Worm (Caenorhabditis elegans): ENCODE data around the gene pat-2.

pat-2 gene

ce11 chrIII:8867922-8868655 is 49.4 kb downstream of the pat-2 start:
- no peak for TF ChIP-seq attf-6 (GFP tag; IDR thresholded peaks at IDR 0.05)
- peak; percentile 12 for TF ChIP-seq F23B12.7 (tag; optimal IDR thresholded peaks at IDR 0.05; ENCODE audit: insufficient read depth)
- peak; percentile 39 for TF ChIP-seq attf-5 (GFP tag; optimal IDR thresholded peaks at IDR 0.05)
- TF ChIP-seq zim-3 (tag; optimal IDR thresholded peaks at IDR 0.05): peak; percentile 75
- TF ChIP-seq snpc-1.3 (tag; optimal IDR thresholded peaks at IDR 0.05; ENCODE audit: insufficient read depth): no peak
- peak in 1 of 2 experiments; percentile 21 for TF ChIP-seq let-607 (tag; optimal IDR thresholded peaks at IDR 0.05)
- TF ChIP-seq tbp1 (GFP tag; optimal IDR thresholded peaks at IDR 0.05): peak; percentile 46
- no peak for TF ChIP-seq F52B5.7 (tag; optimal IDR thresholded peaks at IDR 0.05)
- TF ChIP-seq F55B11.4 (tag; optimal IDR thresholded peaks at IDR 0.05; ENCODE audit: borderline replicate concordance, insufficient read depth): no peak
- TF ChIP-seq mes-4 (tag; optimal IDR thresholded peaks at IDR 0.05): no peak
- TF ChIP-seq lin-40 (tag; optimal IDR thresholded peaks at IDR 0.05): peak; percentile 40
- TF ChIP-seq Y56A3A.18 (GFP tag; IDR thresholded peaks at IDR 0.05): peak; percentile 56; the same call in 1 of the 2 replicates
- TF ChIP-seq madf-3 (GFP tag; IDR thresholded peaks at IDR 0.05): no peak
- TF ChIP-seq lsl-1 (GFP tag; optimal IDR thresholded peaks at IDR 0.05): no peak
- TF ChIP-seq repo-1 (tag; optimal IDR thresholded peaks at IDR 0.05): no peak
- peak; percentile 31 for TF ChIP-seq unc-62 (GFP tag; optimal IDR thresholded peaks at IDR 0.05)
- no peak for TF ChIP-seq chd-7 (tag; optimal IDR thresholded peaks at IDR 0.05)
- TF ChIP-seq madf-8 (GFP tag; conservative IDR thresholded peaks at IDR 0.05): no peak
- TF ChIP-seq ztf-3 (GFP tag; optimal IDR thresholded peaks at IDR 0.05): no peak
- TF ChIP-seq lsy-27 (tag; optimal IDR thresholded peaks at IDR 0.05; ENCODE audit: borderline replicate concordance, insufficient read depth): no peak
- 0 out of 2 replicates have a peak, but pooled peaks have one; percentile 46 for TF ChIP-seq aptf-2 (GFP tag; conservative IDR thresholded peaks at IDR 0.05)
- no peak for TF ChIP-seq C06A6.2 (GFP tag; conservative IDR thresholded peaks at IDR 0.05)
- peak; percentile 90 for TF ChIP-seq nhr-80 (tag; optimal IDR thresholded peaks at IDR 0.05)
- no peak for TF ChIP-seq lin-35 (GFP tag; optimal IDR thresholded peaks at IDR 0.05)
- TF ChIP-seq cebp-1 (GFP tag; IDR thresholded peaks at IDR 0.05): peak; percentile 96
- peak; percentile 97 for TF ChIP-seq cebp-1 (tag; optimal IDR thresholded peaks at IDR 0.05)
- no peak for TF ChIP-seq zfh-2 (GFP tag; conservative IDR thresholded peaks at IDR 0.05)
- no peak for TF ChIP-seq ztf-26 (tag; optimal IDR thresholded peaks at IDR 0.05)
- no peak for TF ChIP-seq ztf-18 (tag; optimal IDR thresholded peaks at IDR 0.05)
- TF ChIP-seq snpc-4 (GFP tag; optimal IDR thresholded peaks at IDR 0.05): no peak
- TF ChIP-seq snpc-4 (tag; optimal IDR thresholded peaks at IDR 0.05): peak in 1 of 4 experiments; percentile 15

DNA sequence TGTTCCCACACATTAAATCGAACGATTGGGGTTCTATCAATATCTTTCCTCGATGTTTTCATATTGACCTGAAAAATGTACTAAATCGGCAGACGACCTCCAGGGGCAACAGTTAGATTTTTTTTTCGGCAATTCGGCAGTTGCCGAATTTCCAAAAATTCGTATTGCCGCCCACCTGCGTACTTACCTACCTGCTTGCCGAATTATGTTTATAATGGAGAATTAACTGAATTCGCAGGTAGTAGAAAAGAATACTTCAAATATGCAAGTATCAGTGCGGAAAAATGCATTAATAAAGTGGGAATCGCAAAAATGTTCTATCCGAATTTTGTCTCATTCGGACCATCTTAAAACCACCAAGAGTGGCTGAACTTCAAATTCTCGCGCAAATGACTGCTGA is 51.0 kb downstream of the pat-2 start:
- no peak for TF ChIP-seq Y56A3A.18 (GFP tag; IDR thresholded peaks at IDR 0.05)
- TF ChIP-seq egl-18 (GFP tag; IDR thresholded peaks at IDR 0.05): no peak
- no peak for TF ChIP-seq T26A5.8 (tag; optimal IDR thresholded peaks at IDR 0.05)
- no peak for TF ChIP-seq K11D2.4 (GFP tag; IDR thresholded peaks at IDR 0.05)
- no peak for TF ChIP-seq lin-40 (tag; optimal IDR thresholded peaks at IDR 0.05)
- TF ChIP-seq pha-4 (tag; optimal IDR thresholded peaks at IDR 0.05): no peak
- no peak for TF ChIP-seq repo-1 (tag; optimal IDR thresholded peaks at IDR 0.05)
- no peak for TF ChIP-seq akir-1 (GFP tag; optimal IDR thresholded peaks at IDR 0.05)
- no peak for TF ChIP-seq nhr-179 (tag; optimal IDR thresholded peaks at IDR 0.05)
- no peak for TF ChIP-seq nhr-90 (tag; optimal IDR thresholded peaks at IDR 0.05)
- TF ChIP-seq hsf-1 (GFP tag; IDR thresholded peaks at IDR 0.05): no peak
- no peak for TF ChIP-seq D2030.7 (GFP tag; IDR thresholded peaks at IDR 0.05)
- TF ChIP-seq attf-5 (GFP tag; optimal IDR thresholded peaks at IDR 0.05): no peak
- no peak for TF ChIP-seq hmg-1.2 (GFP tag; IDR thresholded peaks at IDR 0.05)
- TF ChIP-seq atf-7 (tag; optimal IDR thresholded peaks at IDR 0.05): no peak
- TF ChIP-seq ceh-58 (GFP tag; IDR thresholded peaks at IDR 0.05): no peak
- no peak for TF ChIP-seq bed-1 (GFP tag; IDR thresholded peaks at IDR 0.05)
- TF ChIP-seq madf-10 (tag; optimal IDR thresholded peaks at IDR 0.05): no peak
